Fruit fly (Drosophila melanogaster) whole organism, embryonic: ENCODE results near the gene CG2964.

Source experiments
- CG10431 ChIP-seq: fragments of 200-800 bp; sonication (Bioruptor generic); optimal IDR thresholded peaks from 3 replicates; lab custom pipeline; 2018; ENCODE audit warnings: missing biosample characterization, mild to moderate bottlenecking, missing genetic modification characterization
- CG11504 ChIP-seq: fragments of 200-800 bp; sonication (Bioruptor generic); optimal IDR thresholded peaks from 3 replicates; lab custom pipeline; 2019; ENCODE audit warnings: missing biosample characterization, mild to moderate bottlenecking, missing genetic modification characterization, moderate library complexity
- CG12104 ChIP-seq: fragments of 200-800 bp; sonication (Bioruptor generic); optimal IDR thresholded peaks from 3 replicates; lab custom pipeline; 2016; ENCODE audit warnings: missing biosample characterization, missing genetic modification characterization
- CG14860 ChIP-seq: fragments of 200-800 bp; sonication (Bioruptor generic); IDR thresholded peaks from 3 replicates; pipeline ENCODE4 v1.3.6; 2022; ENCODE audit warnings: missing biosample characterization, missing genetic modification characterization; ENCODE audit not compliant: partially characterized antibody
- CG15011 ChIP-seq: fragments of 200-800 bp; sonication (Bioruptor generic); optimal IDR thresholded peaks from 3 replicates; lab custom pipeline; 2018; ENCODE audit warnings: missing biosample characterization, mild to moderate bottlenecking, missing genetic modification characterization
- CG17328 ChIP-seq: fragments of 200-800 bp; sonication (Bioruptor generic); IDR thresholded peaks from 2 replicates; pipeline ENCODE4 v1.3.6; 2022; ENCODE audit warnings: missing biosample characterization, missing genetic modification characterization
- CG2889 ChIP-seq: fragments of 200-800 bp; sonication (Bioruptor generic); IDR thresholded peaks from 3 replicates; pipeline ENCODE4 v1.3.6; 2022; ENCODE audit warnings: missing biosample characterization, missing genetic modification characterization
- CG31224 ChIP-seq: fragments of 200-800 bp; sonication (Bioruptor generic); IDR thresholded peaks from 2 replicates; pipeline ENCODE4 v1.3.6; 2022; ENCODE audit warnings: missing biosample characterization, missing genetic modification characterization
- CG31365 ChIP-seq: fragments of 200-800 bp; sonication (Bioruptor generic); optimal IDR thresholded peaks from 2 replicates; lab custom pipeline; 2018; ENCODE audit warnings: missing biosample characterization, mild to moderate bottlenecking, missing genetic modification characterization
- CG3407 ChIP-seq: fragments of 200-800 bp; sonication (Bioruptor generic); optimal IDR thresholded peaks from 2 replicates; lab custom pipeline; 2018; ENCODE audit warnings: missing biosample characterization, mild to moderate bottlenecking, missing genetic modification characterization
- CG6813 ChIP-seq: fragments of 200-800 bp; sonication (Bioruptor generic); optimal IDR thresholded peaks from 2 replicates; lab custom pipeline; 2017; ENCODE audit warnings: missing biosample characterization, missing genetic modification characterization, mild to moderate bottlenecking, moderate library complexity, missing genetic modification reagents
- CG7839 ChIP-seq: fragments of 200-800 bp; sonication (Bioruptor generic); optimal IDR thresholded peaks from 3 replicates; lab custom pipeline; 2018; ENCODE audit warnings: missing biosample characterization, mild to moderate bottlenecking, missing genetic modification characterization, moderate library complexity
- CG8281 ChIP-seq: fragments of 200-800 bp; sonication (Bioruptor generic); optimal IDR thresholded peaks from 2 replicates; lab custom pipeline; 2018; ENCODE audit warnings: missing biosample characterization, mild to moderate bottlenecking, missing genetic modification characterization, moderate library complexity
- CG9215 ChIP-seq: fragments of 200-800 bp; sonication (Bioruptor generic); IDR thresholded peaks from 2 replicates; pipeline ENCODE4 v1.3.6; 2022; ENCODE audit warnings: missing biosample characterization, missing genetic modification characterization
- Chrac-16 ChIP-seq: fragments of 200-800 bp; sonication (Bioruptor generic); optimal IDR thresholded peaks from 3 replicates; lab custom pipeline; 2016; ENCODE audit warnings: missing biosample characterization, missing genetic modification characterization
- D19A ChIP-seq: fragments of 200-800 bp; optimal IDR thresholded peaks from 3 replicates; lab custom pipeline; 2019; ENCODE audit warnings: missing biosample characterization, mild to moderate bottlenecking, missing genetic modification characterization, moderate library complexity
- Dfd ChIP-seq, 2 experiments: fragments of >200 bp; optimal IDR thresholded peaks; 2 replicates each; lab custom pipeline; 2017; ENCODE audit warnings: missing biosample characterization in 2 of 2, missing genetic modification characterization in 2 of 2
- ERR ChIP-seq: fragments of 200-800 bp; sonication (Bioruptor generic); optimal IDR thresholded peaks from 2 replicates; lab custom pipeline; 2016; ENCODE audit warnings: missing biosample characterization, missing genetic modification characterization
- Ets65A ChIP-seq: fragments of 200-800 bp; sonication (Bioruptor generic); peaks from one replicate; lab custom pipeline; 2016; ENCODE audit warnings: missing biosample characterization, missing genetic modification characterization
- GATAe ChIP-seq: fragments of 200-800 bp; sonication (Bioruptor generic); conservative IDR thresholded peaks from 2 replicates; pipeline ENCODE4 v1.3.6; 2022; ENCODE audit warnings: missing biosample characterization, missing genetic modification characterization
- HHEX ChIP-seq: fragments of 200-800 bp; sonication (Bioruptor generic); optimal IDR thresholded peaks from 3 replicates; lab custom pipeline; 2017; ENCODE audit warnings: missing biosample characterization, mild to moderate bottlenecking, missing genetic modification characterization, missing genetic modification reagents
- HmgZ ChIP-seq: fragments of 200-800 bp; sonication (Bioruptor generic); optimal IDR thresholded peaks from 2 replicates; lab custom pipeline; 2018; ENCODE audit warnings: missing biosample characterization, mild to moderate bottlenecking, missing genetic modification characterization
- Hr39 ChIP-seq: fragments of >200 bp; optimal IDR thresholded peaks from 2 replicates; lab custom pipeline; 2017
- Hr51 ChIP-seq, 2 experiments: fragments of 200-800 bp; sonication (Bioruptor generic); optimal IDR thresholded peaks; 2 replicates in 1 of 2; 3 replicates in 1 of 2; lab custom pipeline; 2016 to 2018; ENCODE audit warnings: missing biosample characterization in 2 of 2, missing genetic modification characterization in 2 of 2, mild to moderate bottlenecking in 1 of 2, moderate library complexity in 1 of 2
- Lhr ChIP-seq: fragments of 200-800 bp; sonication (Bioruptor generic); optimal IDR thresholded peaks from 3 replicates; lab custom pipeline; 2017; ENCODE audit warnings: mild to moderate bottlenecking, missing biosample characterization, missing genetic modification reagents, missing genetic modification characterization
- NC2β ChIP-seq: fragments of 200-800 bp; sonication (Bioruptor generic); optimal IDR thresholded peaks from 2 replicates; lab custom pipeline; 2016; ENCODE audit warnings: missing biosample characterization, missing genetic modification characterization
- Ravus ChIP-seq: fragments of 200-800 bp; sonication (Bioruptor generic); IDR thresholded peaks from 2 replicates; pipeline ENCODE4 v1.3.6; 2022; ENCODE audit warnings: missing biosample characterization, missing genetic modification characterization
- Rx ChIP-seq: fragments of 200-800 bp; sonication (Bioruptor generic); IDR thresholded peaks from 2 replicates; pipeline ENCODE4 v1.3.6; 2022; ENCODE audit warnings: missing biosample characterization, missing genetic modification characterization
- Sry-β ChIP-seq: fragments of 200-800 bp; sonication (Bioruptor generic); optimal IDR thresholded peaks from 2 replicates; lab custom pipeline; 2018; ENCODE audit warnings: missing biosample characterization, mild to moderate bottlenecking, missing genetic modification characterization, moderate library complexity
- Ssrp ChIP-seq: fragments of 200-800 bp; sonication (Bioruptor generic); optimal IDR thresholded peaks from 2 replicates; lab custom pipeline; 2018; ENCODE audit warnings: missing biosample characterization, mild to moderate bottlenecking, missing genetic modification characterization, moderate library complexity
- Taf1 ChIP-seq: fragments of 200-800 bp; sonication (Bioruptor generic); IDR thresholded peaks from 2 replicates; pipeline ENCODE4 v1.3.6; 2022; ENCODE audit warnings: missing biosample characterization, missing genetic modification characterization
- ato ChIP-seq: fragments of 200-800 bp; sonication (Bioruptor generic); IDR thresholded peaks from 2 replicates; pipeline ENCODE4 v1.3.6; 2022; ENCODE audit warnings: missing biosample characterization, missing genetic modification characterization; ENCODE audit not compliant: partially characterized antibody
- bigmax ChIP-seq: fragments of 200-800 bp; sonication (Bioruptor generic); optimal IDR thresholded peaks from 2 replicates; lab custom pipeline; 2018; ENCODE audit warnings: missing biosample characterization, mild to moderate bottlenecking, missing genetic modification characterization
- chn ChIP-seq: fragments of 200-800 bp; sonication (Bioruptor generic); optimal IDR thresholded peaks from 2 replicates; lab custom pipeline; 2016; ENCODE audit warnings: missing biosample characterization, missing genetic modification characterization
- eve ChIP-seq, 2 experiments: fragments of >200 bp; optimal IDR thresholded peaks; 2 replicates each; lab custom pipeline; 2017; ENCODE audit warnings: missing biosample characterization in 2 of 2, missing genetic modification characterization in 2 of 2
- gro ChIP-seq: fragments of 200-800 bp; sonication (Bioruptor generic); optimal IDR thresholded peaks from 2 replicates; lab custom pipeline; 2016; ENCODE audit warnings: missing biosample characterization, missing genetic modification characterization
- kni ChIP-seq: fragments of 200-800 bp; sonication (Bioruptor generic); optimal IDR thresholded peaks from 3 replicates; lab custom pipeline; 2017; ENCODE audit warnings: mild to moderate bottlenecking, missing biosample characterization, missing genetic modification reagents, missing genetic modification characterization
- lov ChIP-seq, 2 experiments: fragments of 200-800 bp in 1 of 2; fragments of >200 bp in 1 of 2; sonication (Bioruptor generic) in 1 of 2; IDR thresholded peaks in 1 of 2; optimal IDR thresholded peaks in 1 of 2; 2 replicates in 1 of 2; 3 replicates in 1 of 2; pipeline versions ENCODE4 v1.3.6 to Lab custom; 2017 to 2022; ENCODE audit warnings: missing biosample characterization in 1 of 2, missing genetic modification characterization in 1 of 2
- maf-S ChIP-seq: fragments of 200-800 bp; sonication (Bioruptor generic); optimal IDR thresholded peaks from 2 replicates; lab custom pipeline; 2016; ENCODE audit warnings: missing biosample characterization, missing genetic modification characterization
- mirr ChIP-seq: fragments of 200-800 bp; sonication (Bioruptor generic); optimal IDR thresholded peaks from 3 replicates; lab custom pipeline; 2018; ENCODE audit warnings: missing biosample characterization, mild to moderate bottlenecking, missing genetic modification characterization
- pb ChIP-seq: fragments of 200-800 bp; sonication (Bioruptor generic); optimal IDR thresholded peaks from 3 replicates; lab custom pipeline; 2016; ENCODE audit warnings: missing biosample characterization, missing genetic modification characterization
- scrt ChIP-seq: fragments of 200-800 bp; sonication (Bioruptor generic); optimal IDR thresholded peaks from 2 replicates; lab custom pipeline; 2018; ENCODE audit warnings: missing biosample characterization, mild to moderate bottlenecking, missing genetic modification characterization, moderate library complexity
- sens-2 ChIP-seq: fragments of 200-800 bp; sonication (Bioruptor generic); IDR thresholded peaks from 2 replicates; pipeline ENCODE4 v1.3.6; 2022; ENCODE audit warnings: missing biosample characterization, missing genetic modification characterization
- shn ChIP-seq: fragments of 200-800 bp; sonication (Bioruptor generic); optimal IDR thresholded peaks from 3 replicates; lab custom pipeline; 2016; ENCODE audit warnings: missing biosample characterization, missing genetic modification characterization
- slou ChIP-seq: fragments of 200-800 bp; sonication (Bioruptor generic); optimal IDR thresholded peaks from 3 replicates; lab custom pipeline; 2016; ENCODE audit warnings: missing biosample characterization, missing genetic modification characterization
- sug ChIP-seq: fragments of 200-800 bp; optimal IDR thresholded peaks from 2 replicates; lab custom pipeline; 2019; ENCODE audit warnings: missing biosample characterization, mild to moderate bottlenecking, missing genetic modification characterization, moderate library complexity
- tin ChIP-seq: fragments of 200-800 bp; sonication (Bioruptor generic); optimal IDR thresholded peaks from 3 replicates; lab custom pipeline; 2016; ENCODE audit warnings: missing biosample characterization, missing genetic modification characterization
- tx ChIP-seq: fragments of 200-800 bp; sonication (Bioruptor generic); optimal IDR thresholded peaks from 2 replicates; lab custom pipeline; 2016; ENCODE audit warnings: missing biosample characterization, missing genetic modification characterization
- wdn ChIP-seq: fragments of 200-800 bp; sonication (Bioruptor generic); IDR thresholded peaks from 2 replicates; pipeline ENCODE4 v1.3.6; 2022; ENCODE audit warnings: missing biosample characterization, missing genetic modification characterization

Gene CG2964

DNA sequence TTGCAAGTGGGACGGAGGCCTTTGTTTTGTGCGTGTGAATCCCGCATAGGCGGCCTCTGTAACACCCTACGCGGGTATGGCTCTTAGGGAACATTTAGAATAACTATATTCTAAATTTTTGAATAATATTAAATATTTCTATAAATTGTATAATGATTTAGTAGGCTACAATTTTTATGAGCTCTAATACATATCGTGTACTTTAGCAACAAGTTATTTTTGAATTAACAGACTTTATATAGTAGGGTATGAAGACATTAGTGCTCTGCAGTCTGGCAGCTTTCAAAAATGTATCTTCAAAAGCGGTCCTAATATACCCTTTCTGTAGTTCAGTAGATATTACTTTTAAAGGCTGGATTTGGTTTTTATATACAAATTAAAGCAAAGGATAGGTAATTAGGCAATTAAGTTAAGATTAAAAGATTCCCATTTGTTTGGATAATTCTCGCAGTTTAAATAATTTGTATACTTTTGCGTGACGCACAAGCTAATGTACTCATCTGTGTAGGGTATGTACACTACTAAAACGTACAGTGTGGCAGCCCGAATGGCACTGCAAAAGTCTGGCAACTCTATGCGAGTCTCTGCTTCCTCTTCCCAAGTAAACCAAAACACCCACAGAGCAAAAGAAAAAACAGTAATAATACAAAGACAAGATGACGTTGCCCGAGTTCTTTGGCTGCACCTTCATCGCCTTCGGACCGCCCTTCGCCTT lies 46.4 kb upstream of the CG2964 start, which contains the start of the genes Snx21 and aph-1 (continued):
- TF ChIP-seq scrt (GFP tag; lab: Kevin White, UChicago) (peak; percentile 90), tx (peak; percentile 86), CG31224 (GFP tag; lab: Robert Waterston, UW) (peak; percentile 80), Chrac-16 (peak; percentile 93), CG31365 (tag; lab: Kevin White, UChicago) (peak; percentile 55), Taf1 (peak; percentile 74), Ets65A (GFP tag; lab: Kevin White, UChicago) (peak; percentile 97), CG9215 (peak; percentile 89), bigmax (GFP tag; lab: Kevin White, UChicago) (no peak), Hr51 (GFP tag; optimal IDR thresholded peaks at IDR 0.05; lab: Kevin White, UChicago) (peak; percentile 90 to 95), CG17328 (GFP tag; lab: Robert Waterston, UW) (peak; percentile 85), D19A (tag; lab: Kevin White, UChicago) (peak; percentile 100), CG11504 (tag; lab: Kevin White, UChicago) (peak; percentile 93), tin (GFP tag; lab: Kevin White, UChicago) (peak; percentile 87), Lhr (GFP tag; lab: Kevin White, UChicago) (peak; percentile 50), Ravus (peak; percentile 65), CG7839 (tag; lab: Kevin White, UChicago) (peak; percentile 96), CG10431 (GFP tag; lab: Kevin White, UChicago) (peak; percentile 77), CG6813 (GFP tag; lab: Kevin White, UChicago) (peak; percentile 84), CG15011 (GFP tag; lab: Kevin White, UChicago) (peak; percentile 85), GATAe (peak; percentile 80), HHEX (GFP tag; lab: Kevin White, UChicago) (peak; percentile 93), Rx (GFP tag; lab: Robert Waterston, UW) (peak; percentile 84), CG14860 (GFP tag; lab: Robert Waterston, UW) (no peak), Dfd (GFP tag; optimal IDR thresholded peaks at IDR 0.05; lab: Kevin White, UChicago) (no peak), Ssrp (peak; percentile 90), kni (GFP tag; lab: Kevin White, UChicago) (peak; percentile 70), lov (optimal IDR thresholded peaks at IDR 0.05; lab: Kevin White, UChicago) (no peak), lov (GFP tag; IDR thresholded peaks at IDR 0.05; lab: Robert Waterston, UW) (0 out of 3 replicates have a peak, but pooled peaks have one; percentile 56), sug (tag; lab: Kevin White, UChicago) (peak; percentile 92), ERR (GFP tag; lab: Kevin White, UChicago) (peak; percentile 70), wdn (GFP tag; lab: Robert Waterston, UW) (peak; percentile 83), CG3407 (GFP tag; lab: Kevin White, UChicago) (peak; percentile 83), NC2β (GFP tag; lab: Kevin White, UChicago) (peak; percentile 77), chn (GFP tag; lab: Kevin White, UChicago) (peak; percentile 89), mirr (peak; percentile 55), Hr39 (no peak), pb (GFP tag; lab: Kevin White, UChicago) (peak; percentile 74), HmgZ (peak; percentile 85), sens-2 (GFP tag; lab: Robert Waterston, UW) (peak; percentile 76), CG2889 (GFP tag; lab: Robert Waterston, UW) (peak; percentile 76), CG8281 (tag; lab: Kevin White, UChicago) (peak; percentile 80), gro (GFP tag; lab: Kevin White, UChicago) (peak; percentile 78), Sry-β (GFP tag; lab: Kevin White, UChicago) (peak; percentile 38), shn (peak; percentile 93), maf-S (GFP tag; lab: Kevin White, UChicago) (peak; percentile 89), slou (GFP tag; lab: Kevin White, UChicago) (peak; percentile 84), eve (GFP tag; optimal IDR thresholded peaks at IDR 0.05; lab: Kevin White, UChicago) (no peak), CG12104 (GFP tag; lab: Kevin White, UChicago) (peak; percentile 87), ato (no peak)
